Worm (Caenorhabditis elegans) whole organism, midembryonic: ENCODE results near the gene C17H12.5.
"Not testable (repeated sequence)": the region's sequence is repeated elsewhere in the genome, so short reads cannot be mapped to it uniquely, and the experiment has no call there.

Experiments
- T22C8.4 ChIP-seq: fragments of 200-800 bp; sonication (Bioruptor generic); IDR thresholded peaks from 2 replicates; pipeline ENCODE4 v1.3.6; 2022; ENCODE audit warnings: missing genetic modification characterization, missing compliant biosample characterization
- cog-1 ChIP-seq: sonication (generic microtip); optimal IDR thresholded peaks from 2 replicates; lab custom pipeline; 2016; ENCODE audit warnings: missing genetic modification characterization, missing compliant biosample characterization
- flt-1 ChIP-seq: fragments of 200-800 bp; sonication (Bioruptor generic); IDR thresholded peaks from 2 replicates; pipeline ENCODE4 v1.3.6; 2022; ENCODE audit warnings: missing genetic modification characterization, missing compliant biosample characterization
- klf-2 ChIP-seq: fragments of 200-800 bp; sonication (Bioruptor generic); conservative IDR thresholded peaks from 2 replicates; pipeline ENCODE4 v1.3.6; 2022; ENCODE audit warnings: missing genetic modification reagents, missing genetic modification characterization, missing compliant biosample characterization
- med-1 ChIP-seq: sonication (generic microtip); optimal IDR thresholded peaks from 2 replicates; lab custom pipeline; 2017; ENCODE audit warnings: missing genetic modification characterization, mild to moderate bottlenecking, missing compliant biosample characterization, antibody characterized with exemption, missing genetic modification reagents; ENCODE audit not compliant: insufficient read depth
- ref-1 ChIP-seq: fragments of 200-800 bp; sonication (Bioruptor generic); conservative IDR thresholded peaks from 2 replicates; pipeline ENCODE4 v1.3.6; 2022; ENCODE audit warnings: missing genetic modification reagents, missing genetic modification characterization, missing compliant biosample characterization
- tab-1 ChIP-seq: fragments of 200-800 bp; sonication (Bioruptor generic); IDR thresholded peaks from 2 replicates; pipeline ENCODE4 v1.3.6; 2022; ENCODE audit warnings: missing genetic modification characterization, missing compliant biosample characterization
- ztf-23 ChIP-seq: fragments of 200-800 bp; sonication (Bioruptor generic); IDR thresholded peaks from 2 replicates; pipeline ENCODE4 v1.3.6; 2022; ENCODE audit warnings: missing genetic modification reagents, missing genetic modification characterization, missing compliant biosample characterization
- ztf-29 ChIP-seq: fragments of 200-800 bp; sonication (Bioruptor generic); IDR thresholded peaks from 2 replicates; pipeline ENCODE4 v1.3.6; 2022; ENCODE audit warnings: missing genetic modification reagents, missing genetic modification characterization, missing compliant biosample characterization

C17H12.5 gene

ce11 chrIV:6832194-6832593 lies 14.7 kb upstream of the C17H12.5 start:
- TF ChIP-seq ztf-23 (no peak), cog-1 (tag; lab: Kevin White, UChicago) (no peak), med-1 (GFP tag; lab: Kevin White, UChicago) (no peak), T22C8.4 (GFP tag; lab: Robert Waterston, UW) (no peak), klf-2 (GFP tag; lab: Robert Waterston, UW) (no peak), flt-1 (GFP tag; lab: Robert Waterston, UW) (no peak), ref-1 (GFP tag; lab: Robert Waterston, UW) (no peak), tab-1 (GFP tag; lab: Robert Waterston, UW) (no peak), ztf-29 (GFP tag; lab: Robert Waterston, UW) (no peak)

DNA sequence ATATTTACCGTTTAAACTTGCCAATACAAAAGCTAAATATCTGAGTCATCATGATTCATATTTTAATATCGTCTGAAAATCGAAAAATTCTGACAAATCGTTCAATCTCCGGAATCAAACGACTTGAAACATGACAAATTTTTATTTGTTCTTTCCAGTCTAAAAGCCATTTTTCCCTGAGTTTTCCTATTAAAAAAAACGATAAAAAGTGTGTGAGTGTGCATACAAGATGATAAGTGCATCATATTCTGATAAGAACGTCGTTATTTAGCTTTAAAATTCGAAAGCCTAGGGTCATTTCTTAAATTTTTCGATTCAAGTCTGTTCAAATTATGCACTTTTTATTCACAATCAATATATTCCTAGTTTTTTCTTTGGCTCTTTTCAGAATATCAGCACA lies 12.4 kb upstream of the C17H12.5 start, which contains the start of gene H20E11.1:
Gene H20E11.1 (plus strand): TSS at position 244 of the 400 bp plus-strand sequence.
- TF ChIP-seq T22C8.4 (GFP tag; lab: Robert Waterston, UW) (no peak), ztf-29 (GFP tag; lab: Robert Waterston, UW) (no peak), tab-1 (GFP tag; lab: Robert Waterston, UW) (no peak), ref-1 (GFP tag; lab: Robert Waterston, UW) (no peak), flt-1 (GFP tag; lab: Robert Waterston, UW) (no peak)

- not testable (repeated sequence) for TF ChIP-seq cog-1 (tag; lab: Kevin White, UChicago); tab-1 (GFP tag; lab: Robert Waterston, UW); ref-1 (GFP tag; lab: Robert Waterston, UW)
Measured at ce11 chrIV:6827477-6827876, 10.0 kb upstream of the C17H12.5 start, which contains the start of gene H20E11.2. Gene H20E11.2, plus strand, starts transcription at chrIV:6827777.

DNA sequence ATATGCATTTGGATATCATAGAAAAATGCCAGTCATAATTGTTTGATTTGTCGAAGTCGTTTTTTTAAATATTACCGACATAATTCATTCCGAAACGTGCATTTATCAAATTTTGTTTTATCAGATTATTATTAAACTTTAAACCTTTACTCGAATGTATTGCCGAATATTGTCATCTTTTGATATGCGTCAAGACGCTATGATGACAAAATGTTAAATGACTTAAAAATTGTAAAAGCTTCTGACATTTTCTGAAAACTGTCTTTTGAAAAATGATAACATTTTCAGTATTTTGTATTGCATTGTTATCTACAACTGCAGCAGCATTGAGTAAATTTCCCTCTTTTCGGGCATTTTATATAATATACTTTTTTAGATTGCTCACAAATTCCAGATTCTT lies 7.2 kb upstream of the C17H12.5 start, which contains the start of gene H20E11.3:
Gene H20E11.3 (plus strand): TSS at position 195 of the 400 bp plus-strand sequence.
- TF ChIP-seq med-1 (GFP tag; lab: Kevin White, UChicago) (no peak), klf-2 (GFP tag; lab: Robert Waterston, UW) (no peak), cog-1 (tag; lab: Kevin White, UChicago) (no peak), tab-1 (GFP tag; lab: Robert Waterston, UW) (no peak), ref-1 (GFP tag; lab: Robert Waterston, UW) (no peak), T22C8.4 (GFP tag; lab: Robert Waterston, UW) (no peak), ztf-23 (no peak), ztf-29 (GFP tag; lab: Robert Waterston, UW) (no peak), flt-1 (GFP tag; lab: Robert Waterston, UW) (no peak)

DNA sequence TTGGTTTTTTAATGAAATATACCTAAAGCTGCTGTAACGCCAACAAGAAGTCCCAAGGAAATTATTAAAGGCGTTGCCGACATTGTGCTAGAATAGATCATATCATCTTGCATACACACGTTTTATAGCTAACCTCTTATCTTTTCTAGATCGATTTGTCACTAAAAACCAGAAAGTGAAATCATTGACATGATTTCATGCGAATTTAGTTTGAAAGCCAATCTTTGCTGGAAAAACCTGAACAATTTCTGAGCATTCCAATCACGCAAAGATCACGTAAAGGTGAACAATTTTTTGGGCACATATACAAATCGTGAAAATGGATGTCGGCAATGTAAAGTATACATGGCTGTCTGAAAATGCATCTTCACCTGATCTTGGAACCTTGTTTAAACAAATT lies 5.0 kb upstream of the C17H12.5 start, which contains the start of gene C17H12.6:
Gene C17H12.6 (minus strand): TSS at position 101 of the 400 bp plus-strand sequence.
- no peak for TF ChIP-seq ztf-29 (GFP tag; lab: Robert Waterston, UW)
- no peak for TF ChIP-seq T22C8.4 (GFP tag; lab: Robert Waterston, UW)
- no peak for TF ChIP-seq flt-1 (GFP tag; lab: Robert Waterston, UW)
- TF ChIP-seq med-1 (GFP tag; lab: Kevin White, UChicago) = no peak
- no peak for TF ChIP-seq tab-1 (GFP tag; lab: Robert Waterston, UW)
- no peak for TF ChIP-seq ztf-23
- TF ChIP-seq klf-2 (GFP tag; lab: Robert Waterston, UW) = no peak
- no peak for TF ChIP-seq ref-1 (GFP tag; lab: Robert Waterston, UW)
- TF ChIP-seq cog-1 (tag; lab: Kevin White, UChicago) = no peak

ce11 chrIV:6821709-6822108 lies 4.3 kb upstream of the C17H12.5 start:
- TF ChIP-seq ref-1 (GFP tag; lab: Robert Waterston, UW) (no peak), med-1 (GFP tag; lab: Kevin White, UChicago) (no peak), klf-2 (GFP tag; lab: Robert Waterston, UW) (no peak), ztf-23 (no peak)

ce11 chrIV:6818369-6818768 lies 915 bp upstream of the C17H12.5 start, which contains the start of gene C17H12.8:
Gene C17H12.8, plus strand, starts transcription at chrIV:6818703.
- TF ChIP-seq ztf-29 (GFP tag; lab: Robert Waterston, UW) (no peak), cog-1 (tag; lab: Kevin White, UChicago) (no peak), ztf-23 (no peak), ref-1 (GFP tag; lab: Robert Waterston, UW) (no peak), med-1 (GFP tag; lab: Kevin White, UChicago) (no peak), klf-2 (GFP tag; lab: Robert Waterston, UW) (no peak), T22C8.4 (GFP tag; lab: Robert Waterston, UW) (no peak), tab-1 (GFP tag; lab: Robert Waterston, UW) (no peak), flt-1 (GFP tag; lab: Robert Waterston, UW) (no peak)

ce11 chrIV:6811808-6812207 lies 5.6 kb downstream of the C17H12.5 start, which contains the start of gene ceh-48:
Gene ceh-48, plus strand, starts transcription at chrIV:6812108.
- TF ChIP-seq flt-1 (GFP tag; lab: Robert Waterston, UW) = no peak
- TF ChIP-seq ztf-29 (GFP tag; lab: Robert Waterston, UW) = no peak
- no peak for TF ChIP-seq ztf-23
- no peak for TF ChIP-seq cog-1 (tag; lab: Kevin White, UChicago)
- no peak for TF ChIP-seq tab-1 (GFP tag; lab: Robert Waterston, UW)
- no peak for TF ChIP-seq klf-2 (GFP tag; lab: Robert Waterston, UW)
- no peak for TF ChIP-seq T22C8.4 (GFP tag; lab: Robert Waterston, UW)
- no peak for TF ChIP-seq med-1 (GFP tag; lab: Kevin White, UChicago)
- TF ChIP-seq ref-1 (GFP tag; lab: Robert Waterston, UW) = no peak

ce11 chrIV:6809756-6810155 lies 7.7 kb downstream of the C17H12.5 start:
- TF ChIP-seq T22C8.4 (GFP tag; lab: Robert Waterston, UW) = no peak
- TF ChIP-seq flt-1 (GFP tag; lab: Robert Waterston, UW) = no peak
- TF ChIP-seq cog-1 (tag; lab: Kevin White, UChicago) = peak; percentile 48
